Worm (Caenorhabditis elegans) whole organism, L4 larva: ENCODE results near the gene C04E12.4.

ENCODE experiments used
- Y48G9A.11 ChIP-seq: fragments of 200-800 bp; sonication (Bioruptor generic); IDR thresholded peaks from 2 replicates; pipeline ENCODE4 v1.3.6; 2022; ENCODE audit warnings: missing genetic modification reagents, missing genetic modification characterization, missing compliant biosample characterization
- ZK546.5 ChIP-seq, 2 experiments: sonication (generic microtip); optimal IDR thresholded peaks; 2 replicates each; lab custom pipeline; 2017; ENCODE audit warnings: missing biosample characterization in 2 of 2, missing genetic modification characterization in 2 of 2
- egl-27 ChIP-seq: sonication (generic microtip); optimal IDR thresholded peaks from 3 replicates; lab custom pipeline; 2017; ENCODE audit warnings: missing biosample characterization, missing genetic modification reagents, missing genetic modification characterization
- nhr-11 ChIP-seq: fragments of 150-350 bp; optimal IDR thresholded peaks from 2 replicates; lab custom pipeline; 2014; ENCODE audit warnings: missing biosample characterization, missing genetic modification characterization
- nhr-25 ChIP-seq: sonication (generic microtip); optimal IDR thresholded peaks from 2 replicates; lab custom pipeline; 2017; ENCODE audit warnings: missing genetic modification characterization, mild to moderate bottlenecking, missing compliant biosample characterization, antibody characterized with exemption, moderate library complexity, borderline replicate concordance; ENCODE audit not compliant: insufficient read depth
- nhr-77 ChIP-seq: fragments of 150-350 bp; optimal IDR thresholded peaks from 2 replicates; lab custom pipeline; 2014; ENCODE audit warnings: missing biosample characterization, missing genetic modification characterization
- pha-4 ChIP-seq, 2 experiments: fragments of 150-350 bp in 1 of 2; fragments of 200-800 bp in 1 of 2; sonication (Bioruptor generic) in 1 of 2; IDR thresholded peaks in 1 of 2; optimal IDR thresholded peaks in 1 of 2; 2 replicates each; pipeline versions ENCODE4 v1.3.6 to Lab custom; 2014 to 2022; ENCODE audit warnings: missing genetic modification characterization in 2 of 2, missing genetic modification reagents in 2 of 2, missing biosample characterization in 1 of 2, missing compliant biosample characterization in 1 of 2
- snpc-4 ChIP-seq: fragments of 150-350 bp; optimal IDR thresholded peaks from 2 replicates; lab custom pipeline; 2014; ENCODE audit warnings: missing biosample characterization, missing genetic modification characterization
- unc-39 ChIP-seq: sonication (generic microtip); optimal IDR thresholded peaks from 2 replicates; lab custom pipeline; 2017; ENCODE audit warnings: missing biosample characterization, missing genetic modification characterization
- unc-62 ChIP-seq, 3 experiments: fragments of 150-350 bp in 1 of 3; sonication (generic microtip); optimal IDR thresholded peaks in 2 of 3; peaks in 1 of 3; 1 replicate in 1 of 3; 2 replicates in 2 of 3; lab custom pipeline; 2014 to 2017; ENCODE audit warnings: missing biosample characterization in 3 of 3, missing genetic modification characterization in 3 of 3, missing genetic modification reagents in 3 of 3, missing genotype in 1 of 3

DNA sequence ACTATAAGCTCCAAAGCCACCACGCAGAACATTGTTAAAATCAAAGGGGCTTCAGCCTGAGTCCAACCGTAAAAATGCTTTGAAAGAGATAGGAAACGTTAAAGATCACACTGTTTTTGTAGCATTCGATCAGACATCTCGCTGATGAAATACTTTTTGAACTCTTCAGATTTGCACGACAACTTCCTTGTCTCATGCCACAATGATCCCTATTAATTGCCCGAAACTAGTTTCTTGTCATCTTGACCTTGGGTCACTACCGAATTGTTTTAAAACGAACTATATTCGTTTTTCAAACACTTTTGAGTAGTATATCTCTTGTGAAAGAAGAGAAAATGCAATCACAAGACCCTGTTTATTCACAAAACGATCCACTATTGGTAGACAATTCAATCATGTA lies 55.4 kb downstream of the C04E12.4 start, which contains the start of gene T20D4.3:
- TF ChIP-seq nhr-25 (tag; lab: Kevin White, UChicago) (no peak), unc-39 (no peak), nhr-11 (tag; lab: Kevin White, UChicago) (no peak), nhr-77 (tag; lab: Kevin White, UChicago) (no peak), egl-27 (tag; lab: Kevin White, UChicago) (no peak), unc-62 (GFP tag; optimal IDR thresholded peaks at IDR 0.05 in 1 of 2; lab: Kevin White, UChicago) (peak in 1 of 2 experiments; percentile 61), unc-62 (tag; optimal IDR thresholded peaks at IDR 0.05; lab: Kevin White, UChicago) (no peak), pha-4 (GFP tag; IDR thresholded peaks at IDR 0.05; lab: Robert Waterston, UW) (no peak), pha-4 (tag; optimal IDR thresholded peaks at IDR 0.05; lab: Kevin White, UChicago) (no peak), ZK546.5 (tag; optimal IDR thresholded peaks at IDR 0.05; lab: Kevin White, UChicago) (no peak), snpc-4 (tag; lab: Kevin White, UChicago) (no peak), Y48G9A.11 (GFP tag; lab: Robert Waterston, UW) (no peak)
